Worm (Caenorhabditis elegans) whole organism, early embryonic: ENCODE measurements around the gene acl-2.

ENCODE experiments used
- F13C5.2 ChIP-seq: sonication (generic microtip); optimal IDR thresholded peaks from 2 replicates; lab custom pipeline; 2017; ENCODE audit warnings: mild to moderate bottlenecking, missing genetic modification characterization, inconsistent platforms, missing compliant biosample characterization
- hmg-4 ChIP-seq: fragments of 200-800 bp; sonication (Bioruptor generic); optimal IDR thresholded peaks from 2 replicates; lab custom pipeline; 2018; ENCODE audit warnings: mild to moderate bottlenecking, missing genetic modification characterization, missing compliant biosample characterization
- hnd-1 ChIP-seq: sonication (generic microtip); optimal IDR thresholded peaks from 2 replicates; lab custom pipeline; 2016; ENCODE audit warnings: missing genetic modification characterization, missing compliant biosample characterization
- sea-1 ChIP-seq: fragments of 200-800 bp; sonication (Bioruptor generic); conservative IDR thresholded peaks from 2 replicates; pipeline ENCODE4 v1.3.6; 2022; ENCODE audit warnings: missing genetic modification characterization, missing compliant biosample characterization
- tbx-11 ChIP-seq: fragments of 200-800 bp; sonication (Bioruptor generic); IDR thresholded peaks from 2 replicates; pipeline ENCODE4 v1.3.6; 2022; ENCODE audit warnings: missing genetic modification characterization, missing compliant biosample characterization

The acl-2 gene

ce11 chrV:9978425-9978824 is 52.5 kb downstream of the acl-2 start:
- TF ChIP-seq hnd-1 (tag; lab: Kevin White, UChicago) (no peak), sea-1 (no peak), hmg-4 (GFP tag; lab: Kevin White, UChicago) (peak; percentile 22), F13C5.2 (tag; lab: Kevin White, UChicago) (no peak), tbx-11 (GFP tag; lab: Robert Waterston, UW) (no peak)
